Worm (Caenorhabditis elegans): ENCODE data around the gene F26G1.1.

DNA sequence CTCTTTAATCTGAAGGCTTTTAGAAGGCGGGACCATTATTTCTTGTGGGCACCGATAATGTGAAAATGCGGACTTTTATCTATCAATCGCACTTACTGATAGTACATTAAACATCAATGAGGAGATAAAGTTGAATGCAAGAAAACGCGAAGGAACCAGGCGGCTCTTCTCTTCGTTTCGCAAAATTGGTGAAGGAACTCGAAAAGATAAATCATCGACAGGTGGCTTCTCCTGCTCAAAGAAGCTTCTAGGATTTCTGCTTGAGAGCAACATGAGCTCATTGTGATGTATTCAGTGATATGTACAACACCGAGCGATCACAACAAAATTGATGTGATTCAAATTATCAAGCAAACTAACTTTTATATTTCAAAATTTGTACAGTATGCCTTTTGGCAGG lies 14.4 kb downstream of the F26G1.1 start:
- TF ChIP-seq jun-1 (tag; optimal IDR thresholded peaks at IDR 0.05) (no peak), elt-2 (tag; optimal IDR thresholded peaks at IDR 0.05) (no peak), lin-39 (tag; optimal IDR thresholded peaks at IDR 0.05) (no peak), nfya-1 (tag; optimal IDR thresholded peaks at IDR 0.05; ENCODE audit: insufficient read depth) (no peak), elt-3 (tag; optimal IDR thresholded peaks at IDR 0.05) (no peak), tbx-2 (tag; optimal IDR thresholded peaks at IDR 0.05) (no peak), ceh-82 (tag; optimal IDR thresholded peaks at IDR 0.05) (no peak)

All from whole organism, L3 larva.